Fruit fly (Drosophila melanogaster): ENCODE results near the gene CG18170.
A peak's percentile ranks its signal among the peaks of the same experiment; 100 is the strongest.

CG18170 gene

DNA sequence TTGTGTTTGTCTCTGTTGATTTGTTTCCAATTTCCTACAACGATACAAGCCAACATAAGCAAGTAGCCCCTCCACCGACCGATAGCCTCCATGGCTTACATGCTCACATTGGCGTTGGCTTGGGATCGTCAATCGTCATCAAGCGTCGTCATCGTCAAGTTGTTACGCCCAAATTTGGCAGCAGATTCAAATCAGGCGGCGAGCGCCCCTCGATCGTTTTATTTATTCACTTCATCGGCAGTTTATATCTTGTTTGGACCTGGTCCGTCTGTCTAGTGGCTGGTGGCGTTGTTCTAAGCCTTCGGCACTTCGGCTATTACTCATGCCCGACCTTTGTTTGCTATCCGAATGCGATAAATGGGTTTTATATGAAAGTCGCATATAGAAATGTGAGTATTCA is 12.6 kb upstream of the CG18170 start (continued):
- TF ChIP-seq CG6854 (GFP tag; optimal IDR thresholded peaks at IDR 0.05) (no peak), CG6272 (GFP tag; IDR thresholded peaks at IDR 0.05) (no peak), CG15269 (tag; optimal IDR thresholded peaks at IDR 0.05) (peak; percentile 57), inv (GFP tag; IDR thresholded peaks at IDR 0.05; ENCODE audit: partially characterized antibody) (no peak)

DNA sequence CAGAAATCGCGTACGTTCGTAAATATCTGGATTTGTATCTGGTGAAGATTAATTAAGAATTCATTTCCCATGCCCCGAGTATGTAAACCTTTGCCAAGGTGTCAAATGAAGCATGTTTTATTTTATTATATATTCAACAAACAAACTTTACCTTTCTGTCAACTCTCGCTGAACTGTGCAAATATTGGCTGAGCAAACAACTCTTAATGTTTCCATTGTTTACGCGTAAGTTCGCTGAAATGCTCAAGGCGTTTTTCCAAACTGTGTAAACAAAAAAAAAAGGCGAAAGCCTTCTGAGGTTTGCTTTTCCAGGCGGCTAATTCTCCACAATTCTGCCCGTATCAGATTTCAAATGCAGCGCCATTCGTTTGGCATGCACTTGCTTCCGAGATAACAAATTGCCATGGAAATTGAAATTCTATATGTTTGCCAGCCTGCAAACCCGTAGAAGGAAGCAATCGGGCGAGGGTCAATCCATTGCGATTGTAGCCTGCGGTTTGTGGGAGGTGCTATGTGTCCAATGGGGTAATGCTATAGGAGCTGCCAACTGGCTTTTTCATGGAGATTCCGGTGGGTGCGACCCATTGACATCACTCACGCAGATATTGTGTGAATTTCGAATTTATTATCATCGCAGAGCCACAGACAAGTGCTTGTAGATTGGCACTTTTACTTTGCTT is 10.9 kb upstream of the CG18170 start:
- TF ChIP-seq unpg (GFP tag; optimal IDR thresholded peaks at IDR 0.05): peak; percentile 65
- no peak for TF ChIP-seq slou (GFP tag; optimal IDR thresholded peaks at IDR 0.05)
- peak; percentile 81 for TF ChIP-seq mirr (GFP tag; optimal IDR thresholded peaks at IDR 0.05)
- no peak for TF ChIP-seq btn (GFP tag; optimal IDR thresholded peaks at IDR 0.05)
- TF ChIP-seq ac (GFP tag; optimal IDR thresholded peaks at IDR 0.05): no peak
- peak; percentile 69 for TF ChIP-seq Jarid2 (GFP tag; optimal IDR thresholded peaks at IDR 0.05)
- peak; percentile 82 for TF ChIP-seq Rfx (GFP tag; IDR thresholded peaks at IDR 0.05)
- peak; percentile 3 for TF ChIP-seq CG8944 (GFP tag; optimal IDR thresholded peaks at IDR 0.05)
- no peak for TF ChIP-seq H15 (GFP tag; IDR thresholded peaks at IDR 0.05)
- TF ChIP-seq CG7963 (GFP tag; IDR thresholded peaks at IDR 0.05; ENCODE audit: partially characterized antibody): no peak
- no peak for TF ChIP-seq Dp (GFP tag; optimal IDR thresholded peaks at IDR 0.05)
- peak; percentile 53 for TF ChIP-seq grau (tag; optimal IDR thresholded peaks at IDR 0.05)
- peak; percentile 65 for TF ChIP-seq CG7556 (GFP tag; optimal IDR thresholded peaks at IDR 0.05)
- peak; percentile 93 for TF ChIP-seq schlank (tag; optimal IDR thresholded peaks at IDR 0.05)
- TF ChIP-seq CG7745 (tag; optimal IDR thresholded peaks at IDR 0.05): no peak
- peak; percentile 46 for TF ChIP-seq CG12155 (GFP tag; optimal IDR thresholded peaks at IDR 0.05)
- peak; percentile 62 for TF ChIP-seq Max (GFP tag; optimal IDR thresholded peaks at IDR 0.05)
- no peak for TF ChIP-seq peb (GFP tag; IDR thresholded peaks at IDR 0.05)
- no peak for TF ChIP-seq Sox102F (GFP tag; optimal IDR thresholded peaks at IDR 0.05)
- no peak for TF ChIP-seq Opbp (GFP tag; IDR thresholded peaks at IDR 0.05; ENCODE audit: partially characterized antibody)
- TF ChIP-seq CG11560 (tag; IDR thresholded peaks at IDR 0.05): no peak
- TF ChIP-seq CG15479 (GFP tag; optimal IDR thresholded peaks at IDR 0.05): no peak
- no peak for TF ChIP-seq CG34224 (GFP tag; IDR thresholded peaks at IDR 0.05; ENCODE audit: partially characterized antibody)
- peak; percentile 47; the same call in 1 of the 2 replicates for TF ChIP-seq CG11696 (GFP tag; IDR thresholded peaks at IDR 0.05)
- TF ChIP-seq E2f2 (GFP tag; IDR thresholded peaks at IDR 0.05): peak; percentile 35; the same call in 1 of the 2 replicates
- peak; percentile 76 for TF ChIP-seq CG11456 (GFP tag; IDR thresholded peaks at IDR 0.05)
- TF ChIP-seq so (GFP tag; IDR thresholded peaks at IDR 0.05): peak; percentile 66; the same call in 1 of the 3 replicates
- peak; percentile 55; the same call in 1 of the 2 replicates for TF ChIP-seq CG11085 (GFP tag; IDR thresholded peaks at IDR 0.05)
- TF ChIP-seq sc (optimal IDR thresholded peaks at IDR 0.05): no peak
- TF ChIP-seq sc (GFP tag; optimal IDR thresholded peaks at IDR 0.05): no peak
- 0 out of 3 replicates have a peak, but pooled peaks have one; percentile 36 for TF ChIP-seq zfh1 (GFP tag; IDR thresholded peaks at IDR 0.05)
- TF ChIP-seq Fer3 (tag; optimal IDR thresholded peaks at IDR 0.05): peak; percentile 88
- peak in 1 of 2 experiments; percentile 59 for TF ChIP-seq Hr51 (GFP tag; optimal IDR thresholded peaks at IDR 0.05)
- TF ChIP-seq CG10321 (GFP tag; IDR thresholded peaks at IDR 0.05): 0 out of 2 replicates have a peak, but pooled peaks have one; percentile 26
- TF ChIP-seq ranshi (GFP tag; IDR thresholded peaks at IDR 0.05): peak; percentile 55; the same call in 1 of the 2 replicates
- TF ChIP-seq esg (GFP tag; conservative IDR thresholded peaks at IDR 0.05): no peak
- no peak for TF ChIP-seq CG12769 (tag; optimal IDR thresholded peaks at IDR 0.05)
- 0 out of 2 replicates have a peak, but pooled peaks have one; percentile 34 for TF ChIP-seq CG16779 (GFP tag; IDR thresholded peaks at IDR 0.05)
- no peak for TF ChIP-seq HmgD (GFP tag; optimal IDR thresholded peaks at IDR 0.05)
- peak; percentile 71 for TF ChIP-seq crc (GFP tag; optimal IDR thresholded peaks at IDR 0.05)
- peak; percentile 79 for TF ChIP-seq CG6683 (GFP tag; optimal IDR thresholded peaks at IDR 0.05)
- no peak for TF ChIP-seq CTCF (GFP tag; optimal IDR thresholded peaks at IDR 0.05)
- no peak for TF ChIP-seq ato (GFP tag; IDR thresholded peaks at IDR 0.05; ENCODE audit: partially characterized antibody)
- peak; percentile 44 for TF ChIP-seq Dad (GFP tag; optimal IDR thresholded peaks at IDR 0.05)

Measured in whole organism, embryonic.